Fruit fly (Drosophila melanogaster) whole organism, adult: ENCODE measurements around the gene Baldspot.
A peak's percentile ranks its signal among the peaks of the same experiment; 100 is the strongest.

ENCODE experiments used
- CG11617 ChIP-seq: fragments of 200-800 bp; sonication (Bioruptor generic); optimal IDR thresholded peaks from 2 replicates; lab custom pipeline; 2017; ENCODE audit warnings: mild to moderate bottlenecking, missing biosample characterization, missing genetic modification reagents, missing genetic modification characterization
- CG12768 ChIP-seq: fragments of 200-800 bp; sonication (Bioruptor generic); optimal IDR thresholded peaks from 2 replicates; lab custom pipeline; 2017; ENCODE audit warnings: missing biosample characterization, missing genetic modification characterization, mild to moderate bottlenecking, moderate library complexity, missing genetic modification reagents
- CG14711 ChIP-seq: fragments of 200-800 bp; sonication (Bioruptor generic); optimal IDR thresholded peaks from 2 replicates; lab custom pipeline; 2018; ENCODE audit warnings: missing biosample characterization, mild to moderate bottlenecking, missing genetic modification characterization, moderate library complexity
- CG1620 ChIP-seq: fragments of 200-800 bp; sonication (Bioruptor generic); optimal IDR thresholded peaks from 2 replicates; lab custom pipeline; 2016; ENCODE audit warnings: missing biosample characterization, missing genetic modification characterization
- CG33017 ChIP-seq: fragments of 200-800 bp; sonication (Bioruptor generic); optimal IDR thresholded peaks from 2 replicates; lab custom pipeline; 2018; ENCODE audit warnings: missing biosample characterization, mild to moderate bottlenecking, missing genetic modification characterization, moderate library complexity
- CG5204 ChIP-seq: fragments of 200-800 bp; sonication (Bioruptor generic); optimal IDR thresholded peaks from 2 replicates; lab custom pipeline; 2016; ENCODE audit warnings: missing biosample characterization, missing genetic modification characterization
- CG7045 ChIP-seq: fragments of 200-800 bp; sonication (Bioruptor generic); optimal IDR thresholded peaks from 2 replicates; lab custom pipeline; 2017; ENCODE audit warnings: missing biosample characterization, mild to moderate bottlenecking, missing genetic modification characterization
- CG7101 ChIP-seq: fragments of 200-800 bp; sonication (Bioruptor generic); optimal IDR thresholded peaks from 2 replicates; lab custom pipeline; 2018; ENCODE audit warnings: missing biosample characterization, mild to moderate bottlenecking, missing genetic modification characterization, moderate library complexity
- Clk ChIP-seq: fragments of 200-800 bp; sonication (Bioruptor generic); optimal IDR thresholded peaks from 2 replicates; lab custom pipeline; 2017; ENCODE audit warnings: missing biosample characterization, missing genetic modification characterization
- Crg-1 ChIP-seq: fragments of 200-800 bp; sonication (Bioruptor generic); optimal IDR thresholded peaks from 2 replicates; lab custom pipeline; 2016; ENCODE audit warnings: missing biosample characterization, missing genetic modification characterization
- Hr96 ChIP-seq: fragments of 200-800 bp; sonication (Bioruptor generic); optimal IDR thresholded peaks from 2 replicates; lab custom pipeline; 2016; ENCODE audit warnings: missing biosample characterization, missing genetic modification characterization
- Mnt ChIP-seq: fragments of 200-800 bp; sonication (Bioruptor generic); optimal IDR thresholded peaks from 2 replicates; lab custom pipeline; 2016; ENCODE audit warnings: missing biosample characterization, mild to moderate bottlenecking, missing genetic modification characterization
- bab1 ChIP-seq: fragments of 200-800 bp; sonication (Bioruptor generic); optimal IDR thresholded peaks from 3 replicates; lab custom pipeline; 2019; ENCODE audit warnings: missing biosample characterization, mild to moderate bottlenecking, missing genetic modification characterization, moderate library complexity
- cic ChIP-seq: fragments of 200-800 bp; sonication (Bioruptor generic); optimal IDR thresholded peaks from 2 replicates; lab custom pipeline; 2017; ENCODE audit warnings: missing biosample characterization, mild to moderate bottlenecking, missing genetic modification characterization, moderate library complexity
- cnc ChIP-seq, 2 experiments: fragments of >200 bp; optimal IDR thresholded peaks; 2 replicates each; lab custom pipeline; 2017
- kay ChIP-seq: fragments of 200-800 bp; sonication (Bioruptor generic); peaks from one replicate; lab custom pipeline; 2016; ENCODE audit warnings: missing biosample characterization, missing genetic modification characterization, borderline replicate concordance
- ovo ChIP-seq: fragments of 200-800 bp; sonication (Bioruptor generic); optimal IDR thresholded peaks from 2 replicates; lab custom pipeline; 2016; ENCODE audit warnings: missing biosample characterization, missing genetic modification characterization
- pad ChIP-seq: fragments of 200-800 bp; sonication (Bioruptor generic); optimal IDR thresholded peaks from 3 replicates; lab custom pipeline; 2017; ENCODE audit warnings: missing biosample characterization, missing genetic modification characterization, mild to moderate bottlenecking, moderate library complexity, missing genetic modification reagents
- tj ChIP-seq: fragments of 200-800 bp; sonication (Bioruptor generic); optimal IDR thresholded peaks from 3 replicates; lab custom pipeline; 2017; ENCODE audit warnings: missing biosample characterization, mild to moderate bottlenecking, missing genetic modification characterization, moderate library complexity
- toe ChIP-seq: fragments of 200-800 bp; sonication (Bioruptor generic); optimal IDR thresholded peaks from 2 replicates; lab custom pipeline; 2016; ENCODE audit warnings: missing biosample characterization, missing genetic modification characterization

Gene Baldspot

dm6 chr3L:16659959-16660870 is 1.2 kb downstream of the Baldspot start:
- TF ChIP-seq Mnt (GFP tag; lab: Kevin White, UChicago): peak; percentile 72
- TF ChIP-seq ovo (GFP tag; lab: Kevin White, UChicago): peak; percentile 91
- peak; percentile 97 for TF ChIP-seq CG7045 (GFP tag; lab: Kevin White, UChicago)
- peak; percentile 80 for TF ChIP-seq Hr96 (GFP tag; lab: Kevin White, UChicago)
- peak; percentile 79 for TF ChIP-seq cic (GFP tag; lab: Kevin White, UChicago)
- no peak for TF ChIP-seq cnc (optimal IDR thresholded peaks at IDR 0.05; lab: Kevin White, UChicago)
- TF ChIP-seq toe: peak; percentile 89
- TF ChIP-seq CG5204 (GFP tag; lab: Kevin White, UChicago): peak; percentile 88
- TF ChIP-seq pad (GFP tag; lab: Kevin White, UChicago): peak; percentile 94
- peak; percentile 89 for TF ChIP-seq Clk (GFP tag; lab: Kevin White, UChicago)
- TF ChIP-seq tj (GFP tag; lab: Kevin White, UChicago): peak; percentile 68
- peak; percentile 70 for TF ChIP-seq CG1620 (GFP tag; lab: Kevin White, UChicago)
- peak; percentile 73 for TF ChIP-seq Crg-1 (GFP tag; lab: Kevin White, UChicago)
- peak; percentile 69 for TF ChIP-seq bab1 (GFP tag; lab: Kevin White, UChicago)
- TF ChIP-seq CG7101: peak; percentile 92
- TF ChIP-seq CG33017 (tag; lab: Kevin White, UChicago): peak; percentile 90
- peak; percentile 95 for TF ChIP-seq CG12768 (GFP tag; lab: Kevin White, UChicago)
- peak; percentile 95 for TF ChIP-seq CG11617 (GFP tag; lab: Kevin White, UChicago)
- TF ChIP-seq kay (GFP tag; lab: Kevin White, UChicago): peak; percentile 70
- TF ChIP-seq CG14711 (tag; lab: Kevin White, UChicago): peak; percentile 87

- TF ChIP-seq Hr96 (GFP tag; lab: Kevin White, UChicago) (no peak), Clk (GFP tag; lab: Kevin White, UChicago) (no peak), cnc (optimal IDR thresholded peaks at IDR 0.05; lab: Kevin White, UChicago) (no peak), CG11617 (GFP tag; lab: Kevin White, UChicago) (no peak), CG12768 (GFP tag; lab: Kevin White, UChicago) (no peak), CG33017 (tag; lab: Kevin White, UChicago) (no peak), kay (GFP tag; lab: Kevin White, UChicago) (no peak), CG14711 (tag; lab: Kevin White, UChicago) (no peak), CG7101 (no peak), ovo (GFP tag; lab: Kevin White, UChicago) (no peak), Crg-1 (GFP tag; lab: Kevin White, UChicago) (no peak), cic (GFP tag; lab: Kevin White, UChicago) (no peak), CG5204 (GFP tag; lab: Kevin White, UChicago) (no peak), bab1 (GFP tag; lab: Kevin White, UChicago) (no peak), CG1620 (GFP tag; lab: Kevin White, UChicago) (no peak), toe (no peak), Mnt (GFP tag; lab: Kevin White, UChicago) (no peak), tj (GFP tag; lab: Kevin White, UChicago) (no peak), pad (GFP tag; lab: Kevin White, UChicago) (no peak), CG7045 (GFP tag; lab: Kevin White, UChicago) (no peak)
Measured at dm6 chr3L:16659099-16659498, 2.3 kb downstream of the Baldspot start.

- TF ChIP-seq toe (no peak), CG14711 (tag; lab: Kevin White, UChicago) (no peak), Clk (GFP tag; lab: Kevin White, UChicago) (no peak), Mnt (GFP tag; lab: Kevin White, UChicago) (no peak), CG7045 (GFP tag; lab: Kevin White, UChicago) (no peak), cic (GFP tag; lab: Kevin White, UChicago) (no peak), CG1620 (GFP tag; lab: Kevin White, UChicago) (no peak), bab1 (GFP tag; lab: Kevin White, UChicago) (no peak), CG5204 (GFP tag; lab: Kevin White, UChicago) (no peak), tj (GFP tag; lab: Kevin White, UChicago) (no peak), CG11617 (GFP tag; lab: Kevin White, UChicago) (no peak), CG12768 (GFP tag; lab: Kevin White, UChicago) (no peak)
Measured at dm6 chr3L:16657014-16657413, 4.4 kb downstream of the Baldspot start.

- TF ChIP-seq toe (no peak), CG14711 (tag; lab: Kevin White, UChicago) (no peak), ovo (GFP tag; lab: Kevin White, UChicago) (no peak)
Measured at dm6 chr3L:16653679-16654078, 7.7 kb downstream of the Baldspot start.

dm6 chr3L:16652531-16652930 is 8.9 kb downstream of the Baldspot start:
- TF ChIP-seq ovo (GFP tag; lab: Kevin White, UChicago) (no peak), CG12768 (GFP tag; lab: Kevin White, UChicago) (peak; percentile 24), kay (GFP tag; lab: Kevin White, UChicago) (peak; percentile 86), bab1 (GFP tag; lab: Kevin White, UChicago) (no peak), cic (GFP tag; lab: Kevin White, UChicago) (peak; percentile 53), CG7045 (GFP tag; lab: Kevin White, UChicago) (peak; percentile 16)
